Worm (Caenorhabditis elegans) whole organism, young adult: ENCODE data around the gene F42G8.8.

Experiments
- B0336.3 ChIP-seq: fragments of 200-800 bp; sonication (Bioruptor generic); IDR thresholded peaks from 2 replicates; pipeline ENCODE4 v1.3.6; 2022; ENCODE audit warnings: missing genetic modification characterization, missing compliant biosample characterization
- C06A6.2 ChIP-seq: fragments of 200-800 bp; sonication (Bioruptor generic); conservative IDR thresholded peaks from 2 replicates; pipeline ENCODE4 v1.3.6; 2022; ENCODE audit warnings: missing genetic modification characterization, missing compliant biosample characterization
- F10E7.11 ChIP-seq: sonication (generic microtip); optimal IDR thresholded peaks from 2 replicates; lab custom pipeline; 2017; ENCODE audit warnings: mild to moderate bottlenecking, missing genetic modification characterization, moderate library complexity, missing compliant biosample characterization
- F52B5.7 ChIP-seq: sonication (generic microtip); optimal IDR thresholded peaks from 2 replicates; lab custom pipeline; 2016; ENCODE audit warnings: mild to moderate bottlenecking, missing genetic modification characterization, missing compliant biosample characterization
- F57A8.1 ChIP-seq: fragments of 200-800 bp; sonication (Bioruptor generic); optimal IDR thresholded peaks from 2 replicates; lab custom pipeline; 2018; ENCODE audit warnings: mild to moderate bottlenecking, missing genetic modification characterization, moderate library complexity, missing compliant biosample characterization
- Y53G8AR.9 ChIP-seq: fragments of 200-800 bp; sonication (Bioruptor generic); conservative IDR thresholded peaks from 2 replicates; pipeline ENCODE4 v1.3.6; 2022; ENCODE audit warnings: missing genetic modification reagents, missing genetic modification characterization, missing compliant biosample characterization
- Y56A3A.18 ChIP-seq: fragments of 200-800 bp; sonication (Bioruptor generic); IDR thresholded peaks from 2 replicates; pipeline ENCODE4 v1.3.6; 2022; ENCODE audit warnings: missing genetic modification reagents, missing genetic modification characterization, missing compliant biosample characterization
- Y95B8A.8 ChIP-seq: fragments of 200-800 bp; sonication (Bioruptor generic); IDR thresholded peaks from 2 replicates; pipeline ENCODE4 v1.3.6; 2022; ENCODE audit warnings: missing genetic modification reagents, missing genetic modification characterization, missing compliant biosample characterization
- akir-1 ChIP-seq: fragments of 200-800 bp; sonication (Bioruptor generic); optimal IDR thresholded peaks from 2 replicates; lab custom pipeline; 2018; ENCODE audit warnings: mild to moderate bottlenecking, missing genetic modification characterization, moderate library complexity, missing compliant biosample characterization
- aptf-2 ChIP-seq: fragments of 200-800 bp; sonication (Bioruptor generic); conservative IDR thresholded peaks from 2 replicates; pipeline ENCODE4 v1.3.6; 2022; ENCODE audit warnings: missing genetic modification reagents, missing genetic modification characterization, missing compliant biosample characterization
- atf-7 ChIP-seq: sonication (generic microtip); optimal IDR thresholded peaks from 2 replicates; lab custom pipeline; 2017; ENCODE audit warnings: mild to moderate bottlenecking, missing genetic modification characterization, missing compliant biosample characterization
- attf-3 ChIP-seq: fragments of 200-800 bp; sonication (Bioruptor generic); conservative IDR thresholded peaks from 2 replicates; pipeline ENCODE4 v1.3.6; 2022; ENCODE audit warnings: missing genetic modification reagents, missing genetic modification characterization, missing compliant biosample characterization
- attf-5 ChIP-seq: fragments of 200-800 bp; sonication (Bioruptor generic); optimal IDR thresholded peaks from 2 replicates; lab custom pipeline; 2018; ENCODE audit warnings: mild to moderate bottlenecking, missing genetic modification characterization, missing compliant biosample characterization
- bed-1 ChIP-seq: fragments of 200-800 bp; sonication (Bioruptor generic); IDR thresholded peaks from 2 replicates; pipeline ENCODE4 v1.3.6; 2022; ENCODE audit warnings: missing genetic modification reagents, missing genetic modification characterization, missing compliant biosample characterization
- ccch-3 ChIP-seq: fragments of 200-800 bp; sonication (Bioruptor generic); optimal IDR thresholded peaks from 2 replicates; lab custom pipeline; 2018; ENCODE audit warnings: mild to moderate bottlenecking, missing genetic modification characterization, missing compliant biosample characterization
- cebp-1 ChIP-seq, 2 experiments: fragments of 200-800 bp in 1 of 2; sonication (Bioruptor generic) in 1 of 2; sonication (generic microtip) in 1 of 2; IDR thresholded peaks in 1 of 2; optimal IDR thresholded peaks in 1 of 2; 2 replicates each; pipeline versions ENCODE4 v1.3.6 to Lab custom; 2017 to 2022; ENCODE audit warnings: missing compliant biosample characterization in 2 of 2, missing genetic modification characterization in 2 of 2, mild to moderate bottlenecking in 1 of 2, missing genetic modification reagents in 1 of 2, moderate library complexity in 1 of 2
- ceh-27 ChIP-seq: fragments of 200-800 bp; sonication (Bioruptor generic); optimal IDR thresholded peaks from 2 replicates; lab custom pipeline; 2018; ENCODE audit warnings: mild to moderate bottlenecking, missing genetic modification characterization, moderate library complexity, missing compliant biosample characterization
- ceh-91 ChIP-seq: fragments of 200-800 bp; sonication (Bioruptor generic); IDR thresholded peaks from 2 replicates; pipeline ENCODE4 v1.3.6; 2022; ENCODE audit warnings: missing genetic modification reagents, missing genetic modification characterization, missing compliant biosample characterization
- dox-1 ChIP-seq: fragments of 200-800 bp; sonication (Bioruptor generic); IDR thresholded peaks from 2 replicates; pipeline ENCODE4 v1.3.6; 2022; ENCODE audit warnings: missing genetic modification reagents, missing genetic modification characterization, missing compliant biosample characterization
- dpl-1 ChIP-seq: fragments of 150-350 bp; optimal IDR thresholded peaks from 2 replicates; lab custom pipeline; 2014; ENCODE audit warnings: missing biosample characterization, missing genetic modification reagents, missing genetic modification characterization
- efl-1 ChIP-seq: fragments of 150-350 bp; optimal IDR thresholded peaks from 2 replicates; lab custom pipeline; 2014; ENCODE audit warnings: missing biosample characterization, missing genetic modification reagents, missing genetic modification characterization
- ets-4 ChIP-seq: fragments of 200-800 bp; sonication (Bioruptor generic); optimal IDR thresholded peaks from 2 replicates; lab custom pipeline; 2018; ENCODE audit warnings: mild to moderate bottlenecking, missing genetic modification characterization, missing compliant biosample characterization
- hmg-1.2 ChIP-seq: fragments of 200-800 bp; sonication (Bioruptor generic); IDR thresholded peaks from 2 replicates; pipeline ENCODE4 v1.3.6; 2022; ENCODE audit warnings: missing genetic modification reagents, missing genetic modification characterization, missing compliant biosample characterization
- hmg-20 ChIP-seq: fragments of 200-800 bp; sonication (Bioruptor generic); IDR thresholded peaks from 2 replicates; pipeline ENCODE4 v1.3.6; 2022; ENCODE audit warnings: missing genetic modification reagents, missing genetic modification characterization, missing compliant biosample characterization
- hrde-1 ChIP-seq: sonication (generic microtip); optimal IDR thresholded peaks from 2 replicates; lab custom pipeline; 2016; ENCODE audit warnings: missing genetic modification characterization, mild to moderate bottlenecking, missing compliant biosample characterization, moderate library complexity, missing genotype, missing genetic modification reagents, borderline replicate concordance
- hsf-1 ChIP-seq: fragments of 200-800 bp; sonication (Bioruptor generic); IDR thresholded peaks from 2 replicates; pipeline ENCODE4 v1.3.6; 2022; ENCODE audit warnings: missing genetic modification reagents, missing genetic modification characterization, missing compliant biosample characterization
- lag-1 ChIP-seq: fragments of 200-800 bp; sonication (Bioruptor generic); IDR thresholded peaks from 2 replicates; pipeline ENCODE4 v1.3.6; 2022; ENCODE audit warnings: missing genetic modification reagents, missing genetic modification characterization, missing compliant biosample characterization
- lin-40 ChIP-seq: sonication (generic microtip); optimal IDR thresholded peaks from 2 replicates; lab custom pipeline; 2016; ENCODE audit warnings: missing genetic modification characterization, mild to moderate bottlenecking, missing compliant biosample characterization, missing genotype, missing genetic modification reagents
- lin-54 ChIP-seq: fragments of 200-800 bp; sonication (Bioruptor generic); optimal IDR thresholded peaks from 2 replicates; lab custom pipeline; 2018; ENCODE audit warnings: mild to moderate bottlenecking, missing genetic modification characterization, missing compliant biosample characterization
- lsl-1 ChIP-seq: fragments of 200-800 bp; sonication (Bioruptor generic); optimal IDR thresholded peaks from 2 replicates; lab custom pipeline; 2018; ENCODE audit warnings: mild to moderate bottlenecking, missing genetic modification characterization, moderate library complexity, missing compliant biosample characterization
- madf-10 ChIP-seq: sonication (generic microtip); optimal IDR thresholded peaks from 2 replicates; lab custom pipeline; 2016; ENCODE audit warnings: mild to moderate bottlenecking, missing genetic modification characterization, missing compliant biosample characterization
- madf-8 ChIP-seq: fragments of 200-800 bp; sonication (Bioruptor generic); conservative IDR thresholded peaks from 2 replicates; pipeline ENCODE4 v1.3.6; 2022; ENCODE audit warnings: missing genetic modification reagents, missing genetic modification characterization, missing compliant biosample characterization
- mcd-1 ChIP-seq: fragments of 200-800 bp; sonication (Bioruptor generic); IDR thresholded peaks from 2 replicates; pipeline ENCODE4 v1.3.6; 2022; ENCODE audit warnings: missing genetic modification reagents, missing genetic modification characterization, missing compliant biosample characterization
- mel-28 ChIP-seq: sonication (generic microtip); optimal IDR thresholded peaks from 2 replicates; lab custom pipeline; 2016; ENCODE audit warnings: borderline replicate concordance, mild to moderate bottlenecking, missing genetic modification characterization, missing compliant biosample characterization
- nfya-2 ChIP-seq: fragments of 200-800 bp; sonication (Bioruptor generic); IDR thresholded peaks from 2 replicates; pipeline ENCODE4 v1.3.6; 2022; ENCODE audit warnings: missing genetic modification reagents, missing genetic modification characterization, missing compliant biosample characterization
- nfyb-1 ChIP-seq: fragments of 200-800 bp; sonication (Bioruptor generic); IDR thresholded peaks from 2 replicates; pipeline ENCODE4 v1.3.6; 2022; ENCODE audit warnings: missing genetic modification reagents, missing genetic modification characterization, missing compliant biosample characterization
- nhr-80 ChIP-seq: sonication (generic microtip); optimal IDR thresholded peaks from 2 replicates; lab custom pipeline; 2016; ENCODE audit warnings: missing genetic modification characterization, missing compliant biosample characterization
- pha-4 ChIP-seq: fragments of 150-350 bp; sonication (generic microtip); optimal IDR thresholded peaks from 2 replicates; lab custom pipeline; 2014; ENCODE audit warnings: missing biosample characterization, missing genetic modification reagents, missing genetic modification characterization
- repo-1 ChIP-seq: sonication (generic microtip); optimal IDR thresholded peaks from 2 replicates; lab custom pipeline; 2017; ENCODE audit warnings: mild to moderate bottlenecking, missing genetic modification characterization, missing compliant biosample characterization
- sdz-38 ChIP-seq: sonication (generic microtip); optimal IDR thresholded peaks from 2 replicates; lab custom pipeline; 2016; ENCODE audit warnings: missing genotype, missing genetic modification characterization, missing compliant biosample characterization
- sea-2 ChIP-seq: fragments of 200-800 bp; sonication (Bioruptor generic); IDR thresholded peaks from 2 replicates; pipeline ENCODE4 v1.3.6; 2022; ENCODE audit warnings: missing genetic modification characterization, missing compliant biosample characterization
- snpc-1.3 ChIP-seq: sonication (generic microtip); optimal IDR thresholded peaks from 2 replicates; lab custom pipeline; 2017; ENCODE audit warnings: missing genetic modification characterization, mild to moderate bottlenecking, missing compliant biosample characterization, antibody characterized with exemption, moderate library complexity, missing genotype, missing genetic modification reagents; ENCODE audit not compliant: insufficient read depth
- sptf-2 ChIP-seq: fragments of 200-800 bp; sonication (Bioruptor generic); optimal IDR thresholded peaks from 2 replicates; lab custom pipeline; 2018; ENCODE audit warnings: mild to moderate bottlenecking, missing genetic modification characterization, missing compliant biosample characterization
- tbp1 ChIP-seq: fragments of 200-800 bp; sonication (Bioruptor generic); optimal IDR thresholded peaks from 2 replicates; lab custom pipeline; 2018; ENCODE audit warnings: mild to moderate bottlenecking, missing genetic modification characterization, missing compliant biosample characterization
- tbx-9 ChIP-seq: sonication (generic microtip); optimal IDR thresholded peaks from 2 replicates; lab custom pipeline; 2016; ENCODE audit warnings: borderline replicate concordance, missing genetic modification characterization, inconsistent platforms, missing compliant biosample characterization
- unc-62 ChIP-seq: fragments of 150-350 bp; optimal IDR thresholded peaks from 2 replicates; lab custom pipeline; 2014; ENCODE audit warnings: missing biosample characterization, missing genetic modification reagents, missing genetic modification characterization
- ztf-22 ChIP-seq: fragments of 200-800 bp; sonication (Bioruptor generic); optimal IDR thresholded peaks from 2 replicates; lab custom pipeline; 2018; ENCODE audit warnings: mild to moderate bottlenecking, missing genetic modification characterization, moderate library complexity, missing compliant biosample characterization
- ztf-25 ChIP-seq: fragments of 200-800 bp; sonication (Bioruptor generic); IDR thresholded peaks from 2 replicates; pipeline ENCODE4 v1.3.6; 2022; ENCODE audit warnings: missing genetic modification reagents, missing genetic modification characterization, missing compliant biosample characterization
- ztf-28 ChIP-seq: fragments of 200-800 bp; sonication (Bioruptor generic); IDR thresholded peaks from 2 replicates; pipeline ENCODE4 v1.3.6; 2022; ENCODE audit warnings: missing genetic modification reagents, missing genetic modification characterization, missing compliant biosample characterization

The F42G8.8 gene

DNA sequence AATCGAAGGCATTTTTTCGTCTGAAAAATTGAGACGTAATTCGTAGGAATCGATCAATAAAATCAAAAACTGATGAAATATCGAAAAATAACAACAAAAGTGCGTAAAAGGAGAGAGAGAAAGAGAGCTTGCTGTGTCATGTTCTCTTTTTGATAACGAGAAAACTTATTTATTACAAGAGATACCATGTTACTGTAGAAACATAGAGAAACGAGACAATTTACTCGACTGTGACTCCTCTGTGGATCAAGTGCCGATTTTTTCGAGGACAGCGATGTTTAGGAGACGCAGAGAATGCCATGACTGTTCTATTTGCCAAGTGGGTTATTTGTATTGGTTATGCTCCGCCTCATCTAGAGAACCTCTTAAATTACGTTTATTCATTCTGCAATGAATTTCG, 14.6 kb downstream of the F42G8.8 start, which contains the start of gene sph-1 (continued):
- TF ChIP-seq snpc-1.3 (tag; lab: Kevin White, UChicago), result peak; percentile 4
- TF ChIP-seq attf-3 (GFP tag; lab: Robert Waterston, UW), result no peak
- TF ChIP-seq efl-1 (GFP tag; lab: Kevin White, UChicago), result no peak
- TF ChIP-seq aptf-2 (GFP tag; lab: Robert Waterston, UW), result no peak
- TF ChIP-seq ztf-25 (GFP tag; lab: Robert Waterston, UW), result no peak
- TF ChIP-seq mel-28 (tag; lab: Kevin White, UChicago), result no peak
- no peak for TF ChIP-seq dpl-1 (GFP tag; lab: Kevin White, UChicago)
- no peak for TF ChIP-seq Y56A3A.18
- TF ChIP-seq lin-54, result peak; percentile 0
- peak; percentile 42 for TF ChIP-seq madf-10 (tag; lab: Kevin White, UChicago)
- TF ChIP-seq nfyb-1 (GFP tag; lab: Robert Waterston, UW), result 0 out of 2 replicates have a peak, but pooled peaks have one; percentile 13
- no peak for TF ChIP-seq madf-8 (GFP tag; lab: Robert Waterston, UW)
- TF ChIP-seq cebp-1 (GFP tag; IDR thresholded peaks at IDR 0.05; lab: Robert Waterston, UW), result no peak
- peak; percentile 57 for TF ChIP-seq cebp-1 (tag; optimal IDR thresholded peaks at IDR 0.05; lab: Kevin White, UChicago)
- TF ChIP-seq repo-1 (tag; lab: Kevin White, UChicago), result peak; percentile 51
- peak; percentile 48 for TF ChIP-seq attf-5
- TF ChIP-seq F57A8.1 (GFP tag; lab: Kevin White, UChicago), result no peak
- TF ChIP-seq ceh-91 (GFP tag; lab: Robert Waterston, UW), result no peak
- TF ChIP-seq atf-7 (tag; lab: Kevin White, UChicago), result no peak
- TF ChIP-seq ccch-3 (GFP tag; lab: Kevin White, UChicago), result no peak
- peak; percentile 69 for TF ChIP-seq nhr-80 (tag; lab: Kevin White, UChicago)
- no peak for TF ChIP-seq Y95B8A.8
- no peak for TF ChIP-seq F52B5.7 (tag; lab: Kevin White, UChicago)
- no peak for TF ChIP-seq nfya-2 (GFP tag; lab: Robert Waterston, UW)
- no peak for TF ChIP-seq ztf-22 (GFP tag; lab: Kevin White, UChicago)
- TF ChIP-seq sptf-2, result no peak
- no peak for TF ChIP-seq lsl-1 (GFP tag; lab: Kevin White, UChicago)
- TF ChIP-seq sdz-38, result no peak
- TF ChIP-seq ceh-27, result peak; percentile 3
- no peak for TF ChIP-seq unc-62 (GFP tag; lab: Kevin White, UChicago)
- TF ChIP-seq Y53G8AR.9, result no peak
- no peak for TF ChIP-seq hsf-1 (GFP tag; lab: Robert Waterston, UW)
- peak; percentile 30 for TF ChIP-seq lin-40 (tag; lab: Kevin White, UChicago)
- no peak for TF ChIP-seq tbx-9
- TF ChIP-seq tbp1 (GFP tag; lab: Kevin White, UChicago), result peak; percentile 0
- TF ChIP-seq ets-4, result no peak
- peak; percentile 47; the same call in 1 of the 2 replicates for TF ChIP-seq hmg-1.2 (GFP tag; lab: Robert Waterston, UW)
- TF ChIP-seq sea-2 (GFP tag; lab: Robert Waterston, UW), result no peak
- TF ChIP-seq akir-1 (GFP tag; lab: Kevin White, UChicago), result no peak
- TF ChIP-seq dox-1 (GFP tag; lab: Robert Waterston, UW), result 0 out of 2 replicates have a peak, but pooled peaks have one; percentile 26
- no peak for TF ChIP-seq F10E7.11 (tag; lab: Kevin White, UChicago)
- no peak for TF ChIP-seq bed-1
- no peak for TF ChIP-seq lag-1
- TF ChIP-seq hmg-20 (GFP tag; lab: Robert Waterston, UW), result no peak
- TF ChIP-seq C06A6.2 (GFP tag; lab: Robert Waterston, UW), result no peak
- TF ChIP-seq ztf-28, result no peak
- TF ChIP-seq B0336.3 (GFP tag; lab: Robert Waterston, UW), result peak; percentile 61; the same call in 1 of the 2 replicates
- TF ChIP-seq pha-4, result no peak
- TF ChIP-seq hrde-1 (tag; lab: Kevin White, UChicago), result no peak
- no peak for TF ChIP-seq mcd-1 (GFP tag; lab: Robert Waterston, UW)
